Fruit fly (Drosophila melanogaster) whole organism, wandering third instar larva: ENCODE measurements around the gene CG10657.

Source experiments
- Abd-B ChIP-seq: fragments of >200 bp; optimal IDR thresholded peaks from 2 replicates; lab custom pipeline; 2017; ENCODE audit warnings: missing biosample characterization, missing genetic modification characterization
- psq ChIP-seq: fragments of 200-800 bp; sonication (Bioruptor generic); optimal IDR thresholded peaks from 3 replicates; lab custom pipeline; 2017; ENCODE audit warnings: missing biosample characterization, mild to moderate bottlenecking, missing genetic modification characterization, moderate library complexity

dm6 chr3L:12530044-12530443 is 33.0 kb upstream of the CG10657 start, which contains the start of gene nst:
- TF ChIP-seq Abd-B = no peak
- TF ChIP-seq psq (GFP tag; lab: Kevin White, UChicago) = no peak
